Worm (Caenorhabditis elegans) whole organism, young adult: ENCODE measurements around the gene C50F7.3.

Experiments used
- attf-3 ChIP-seq: fragments of 200-800 bp; sonication (Bioruptor generic); conservative IDR thresholded peaks from 2 replicates; pipeline ENCODE4 v1.3.6; 2022; ENCODE audit warnings: missing genetic modification reagents, missing genetic modification characterization, missing compliant biosample characterization
- chd-7 ChIP-seq: sonication (generic microtip); optimal IDR thresholded peaks from 2 replicates; lab custom pipeline; 2016; ENCODE audit warnings: mild to moderate bottlenecking, missing genetic modification characterization, moderate library complexity, missing compliant biosample characterization
- hlh-12 ChIP-seq: sonication (generic microtip); optimal IDR thresholded peaks from 2 replicates; lab custom pipeline; 2016; ENCODE audit warnings: missing genetic modification characterization, missing compliant biosample characterization
- unc-130 ChIP-seq: sonication (generic microtip); optimal IDR thresholded peaks from 2 replicates; lab custom pipeline; 2016; ENCODE audit warnings: missing genetic modification reagents, missing genetic modification characterization, missing compliant biosample characterization

DNA sequence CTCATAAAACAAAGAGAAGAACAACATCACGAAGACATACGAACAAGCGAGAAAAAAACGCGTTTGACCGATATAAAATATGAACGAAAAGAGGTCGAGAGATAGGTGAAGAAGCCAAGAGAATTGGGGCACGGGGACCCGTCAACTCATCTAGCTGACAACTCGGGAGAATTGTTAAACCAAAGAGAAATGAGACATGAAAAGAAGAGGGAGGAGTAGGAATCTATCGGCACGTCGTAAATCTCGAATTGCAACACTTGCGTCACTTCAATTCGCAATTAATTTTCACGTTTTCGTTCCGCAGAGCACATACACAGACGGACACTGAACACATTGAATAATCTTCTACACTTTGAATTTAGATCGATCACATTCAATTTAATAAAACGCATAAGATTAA, 8.6 kb upstream of the C50F7.3 start:
- TF ChIP-seq unc-130 (GFP tag; lab: Kevin White, UChicago) = no peak
- no peak for TF ChIP-seq chd-7 (tag; lab: Kevin White, UChicago)
- TF ChIP-seq attf-3 (GFP tag; lab: Robert Waterston, UW) = no peak
- TF ChIP-seq hlh-12 (tag; lab: Kevin White, UChicago) = no peak
